Worm (Caenorhabditis elegans): ENCODE measurements around the gene dars-1.

dars-1 gene

ce11 chrIII:9467095-9467494 lies 23.9 kb downstream of the dars-1 start, which contains the start of gene baf-1 (continued):
- TF ChIP-seq Y67H2A.10 (GFP tag; conservative IDR thresholded peaks at IDR 0.05) (no peak), dpl-1 (GFP tag; optimal IDR thresholded peaks at IDR 0.05) (no peak), egrh-3 (GFP tag; IDR thresholded peaks at IDR 0.05) (no peak), akir-1 (GFP tag; optimal IDR thresholded peaks at IDR 0.05) (no peak), cebp-2 (GFP tag; IDR thresholded peaks at IDR 0.05) (no peak), nfya-1 (tag; optimal IDR thresholded peaks at IDR 0.05; ENCODE audit: borderline replicate concordance, insufficient read depth) (no peak), F23B12.7 (tag; optimal IDR thresholded peaks at IDR 0.05; ENCODE audit: insufficient read depth) (no peak), die-1 (tag; optimal IDR thresholded peaks at IDR 0.05) (no peak), madf-3 (GFP tag; IDR thresholded peaks at IDR 0.05) (no peak), T07F8.4 (tag; optimal IDR thresholded peaks at IDR 0.05) (no peak), F33H1.4 (GFP tag; IDR thresholded peaks at IDR 0.05) (no peak), F49E8.2 (tag; optimal IDR thresholded peaks at IDR 0.05; ENCODE audit: insufficient read depth) (peak; percentile 20), ceh-91 (GFP tag; IDR thresholded peaks at IDR 0.05) (peak; percentile 43; the same call in 1 of the 2 replicates), somi-1 (GFP tag; optimal IDR thresholded peaks at IDR 0.05) (no peak), zfh-2 (GFP tag; conservative IDR thresholded peaks at IDR 0.05) (no peak), mes-4 (tag; optimal IDR thresholded peaks at IDR 0.05) (no peak), hrde-1 (tag; optimal IDR thresholded peaks at IDR 0.05; ENCODE audit: borderline replicate concordance) (no peak), dox-1 (GFP tag; IDR thresholded peaks at IDR 0.05) (peak; percentile 76), pbrm-1 (GFP tag; IDR thresholded peaks at IDR 0.05) (0 out of 2 replicates have a peak, but pooled peaks have one; percentile 16), nhr-179 (tag; optimal IDR thresholded peaks at IDR 0.05) (no peak), ceh-40 (GFP tag; IDR thresholded peaks at IDR 0.05) (no peak), ceh-79 (tag; optimal IDR thresholded peaks at IDR 0.05) (no peak), zim-3 (tag; optimal IDR thresholded peaks at IDR 0.05) (no peak), attf-5 (GFP tag; optimal IDR thresholded peaks at IDR 0.05) (peak; percentile 81), bed-2 (GFP tag; IDR thresholded peaks at IDR 0.05) (no peak), unc-62 (GFP tag; optimal IDR thresholded peaks at IDR 0.05) (no peak), snpc-1.1 (tag; optimal IDR thresholded peaks at IDR 0.05; ENCODE audit: insufficient read depth) (no peak), ztf-18 (tag; optimal IDR thresholded peaks at IDR 0.05) (peak; percentile 33), F55B11.4 (tag; optimal IDR thresholded peaks at IDR 0.05; ENCODE audit: borderline replicate concordance, insufficient read depth) (no peak), madf-10 (tag; optimal IDR thresholded peaks at IDR 0.05) (no peak), tbx-9 (tag; optimal IDR thresholded peaks at IDR 0.05; ENCODE audit: borderline replicate concordance) (no peak), hmg-20 (GFP tag; IDR thresholded peaks at IDR 0.05) (no peak), hsf-1 (GFP tag; IDR thresholded peaks at IDR 0.05) (peak; percentile 41; the same call in 1 of the 2 replicates), nfya-2 (GFP tag; IDR thresholded peaks at IDR 0.05) (no peak), ekl-4 (GFP tag; IDR thresholded peaks at IDR 0.05) (no peak), mcd-1 (GFP tag; IDR thresholded peaks at IDR 0.05) (peak; percentile 97), lir-1 (GFP tag; conservative IDR thresholded peaks at IDR 0.05) (no peak), attf-6 (GFP tag; IDR thresholded peaks at IDR 0.05) (no peak), him-1 (tag; optimal IDR thresholded peaks at IDR 0.05) (no peak), ceh-27 (GFP tag; optimal IDR thresholded peaks at IDR 0.05) (no peak), tlf-1 (GFP tag; optimal IDR thresholded peaks at IDR 0.05) (peak; percentile 7), B0336.3 (GFP tag; IDR thresholded peaks at IDR 0.05) (0 out of 2 replicates have a peak, but pooled peaks have one; percentile 37), B0261.1 (tag; optimal IDR thresholded peaks at IDR 0.05) (no peak), F39B2.1 (GFP tag; IDR thresholded peaks at IDR 0.05) (no peak), ceh-58 (GFP tag; IDR thresholded peaks at IDR 0.05) (no peak), snpc-1.3 (tag; optimal IDR thresholded peaks at IDR 0.05; ENCODE audit: insufficient read depth) (peak; percentile 15), ceh-100 (GFP tag; IDR thresholded peaks at IDR 0.05) (no peak), tbp1 (GFP tag; optimal IDR thresholded peaks at IDR 0.05) (peak; percentile 50)

All from whole organism, young adult.